Fruit fly (Drosophila melanogaster) whole organism, embryonic: ENCODE data around the gene Smvt.

Experiments
- Atf6 ChIP-seq: fragments of 200-800 bp; sonication (Bioruptor generic); IDR thresholded peaks from 2 replicates; pipeline ENCODE4 v1.3.6; 2022; ENCODE audit warnings: missing biosample characterization, missing genetic modification characterization
- BtbVII ChIP-seq: fragments of 200-800 bp; sonication (Bioruptor generic); optimal IDR thresholded peaks from 3 replicates; lab custom pipeline; 2017; ENCODE audit warnings: missing biosample characterization, mild to moderate bottlenecking, missing genetic modification characterization
- C15 ChIP-seq: fragments of 200-800 bp; sonication (Bioruptor generic); IDR thresholded peaks from 3 replicates; pipeline ENCODE4 v1.3.6; 2022; ENCODE audit warnings: missing biosample characterization, missing genetic modification characterization
- CG10654 ChIP-seq: fragments of 200-800 bp; sonication (Bioruptor generic); optimal IDR thresholded peaks from 2 replicates; lab custom pipeline; 2016; ENCODE audit warnings: missing biosample characterization, missing genetic modification characterization
- CG11504 ChIP-seq: fragments of 200-800 bp; sonication (Bioruptor generic); optimal IDR thresholded peaks from 3 replicates; lab custom pipeline; 2019; ENCODE audit warnings: missing biosample characterization, mild to moderate bottlenecking, missing genetic modification characterization, moderate library complexity
- CG12155 ChIP-seq: fragments of 200-800 bp; sonication (Bioruptor generic); optimal IDR thresholded peaks from 3 replicates; lab custom pipeline; 2016; ENCODE audit warnings: missing biosample characterization, missing genetic modification characterization
- CG14965 ChIP-seq: fragments of 200-800 bp; sonication (Bioruptor generic); optimal IDR thresholded peaks from 2 replicates; lab custom pipeline; 2016; ENCODE audit warnings: missing biosample characterization, missing genetic modification characterization, borderline replicate concordance
- CG15479 ChIP-seq: fragments of 200-800 bp; sonication (Bioruptor generic); optimal IDR thresholded peaks from 3 replicates; lab custom pipeline; 2019; ENCODE audit warnings: missing biosample characterization, mild to moderate bottlenecking, missing genetic modification characterization, moderate library complexity
- CG17186 ChIP-seq: fragments of 200-800 bp; sonication (Bioruptor generic); optimal IDR thresholded peaks from 3 replicates; lab custom pipeline; 2017; ENCODE audit warnings: missing biosample characterization, missing genetic modification reagents, missing genetic modification characterization
- CG17568 ChIP-seq: fragments of 200-800 bp; sonication (Bioruptor generic); optimal IDR thresholded peaks from 2 replicates; lab custom pipeline; 2018; ENCODE audit warnings: missing biosample characterization, mild to moderate bottlenecking, missing genetic modification characterization, moderate library complexity
- CG18011 ChIP-seq: fragments of 200-800 bp; sonication (Bioruptor generic); optimal IDR thresholded peaks from 2 replicates; lab custom pipeline; 2017; ENCODE audit warnings: missing biosample characterization, missing genetic modification characterization, mild to moderate bottlenecking, moderate library complexity, missing genotype
- CG18476 ChIP-seq: fragments of 200-800 bp; sonication (Bioruptor generic); optimal IDR thresholded peaks from 2 replicates; lab custom pipeline; 2016; ENCODE audit warnings: missing biosample characterization, mild to moderate bottlenecking, missing genetic modification characterization
- CG2120 ChIP-seq: fragments of 200-800 bp; sonication (Bioruptor generic); optimal IDR thresholded peaks from 3 replicates; lab custom pipeline; 2016; ENCODE audit warnings: missing biosample characterization, missing genetic modification characterization
- CG3838 ChIP-seq: fragments of 200-800 bp; sonication (Bioruptor generic); optimal IDR thresholded peaks from 3 replicates; lab custom pipeline; 2016; ENCODE audit warnings: missing biosample characterization, missing genetic modification characterization
- CG4404 ChIP-seq: fragments of 200-800 bp; sonication (Bioruptor generic); IDR thresholded peaks from 2 replicates; pipeline ENCODE4 v1.3.6; 2022; ENCODE audit warnings: missing biosample characterization, missing genetic modification characterization
- CG5180 ChIP-seq: fragments of 200-800 bp; sonication (Bioruptor generic); optimal IDR thresholded peaks from 3 replicates; lab custom pipeline; 2017; ENCODE audit warnings: missing biosample characterization, missing genetic modification characterization, mild to moderate bottlenecking, moderate library complexity, missing genetic modification reagents
- CG8924 ChIP-seq: fragments of 200-800 bp; optimal IDR thresholded peaks from 3 replicates; lab custom pipeline; 2019; ENCODE audit warnings: missing biosample characterization, mild to moderate bottlenecking, missing genetic modification characterization, moderate library complexity
- Camta ChIP-seq: fragments of 200-800 bp; sonication (Bioruptor generic); optimal IDR thresholded peaks from 2 replicates; lab custom pipeline; 2016; ENCODE audit warnings: missing biosample characterization, missing genetic modification characterization
- Dbx ChIP-seq: fragments of 200-800 bp; sonication (Bioruptor generic); IDR thresholded peaks from 3 replicates; pipeline ENCODE4 v1.3.6; 2022; ENCODE audit warnings: missing biosample characterization, missing genetic modification characterization
- Deaf1 ChIP-seq: fragments of 200-800 bp; optimal IDR thresholded peaks from 3 replicates; lab custom pipeline; 2019; ENCODE audit warnings: missing biosample characterization, mild to moderate bottlenecking, missing genetic modification characterization, moderate library complexity
- Dek ChIP-seq: fragments of 200-800 bp; sonication (Bioruptor generic); optimal IDR thresholded peaks from 3 replicates; lab custom pipeline; 2019; ENCODE audit warnings: missing biosample characterization, mild to moderate bottlenecking, missing genetic modification characterization, moderate library complexity
- Dref ChIP-seq: fragments of 200-800 bp; sonication (Bioruptor generic); IDR thresholded peaks from 2 replicates; pipeline ENCODE4 v1.3.6; 2022; ENCODE audit warnings: missing biosample characterization, missing genetic modification characterization
- Hey ChIP-seq: fragments of 200-800 bp; sonication (Bioruptor generic); optimal IDR thresholded peaks from 3 replicates; lab custom pipeline; 2018; ENCODE audit warnings: missing biosample characterization, mild to moderate bottlenecking, missing genetic modification characterization
- Lhr ChIP-seq: fragments of 200-800 bp; sonication (Bioruptor generic); optimal IDR thresholded peaks from 3 replicates; lab custom pipeline; 2017; ENCODE audit warnings: mild to moderate bottlenecking, missing biosample characterization, missing genetic modification reagents, missing genetic modification characterization
- Neu2 ChIP-seq: fragments of 200-800 bp; sonication (Bioruptor generic); optimal IDR thresholded peaks from 3 replicates; lab custom pipeline; 2016; ENCODE audit warnings: missing biosample characterization, missing genetic modification characterization, borderline replicate concordance
- Pdp1 ChIP-seq, 2 experiments: fragments of 200-800 bp; sonication (Bioruptor generic); optimal IDR thresholded peaks; 3 replicates each; lab custom pipeline; 2016; ENCODE audit warnings: missing biosample characterization in 2 of 2, missing genetic modification characterization in 2 of 2, mild to moderate bottlenecking in 1 of 2, moderate library complexity in 1 of 2
- Stat92E ChIP-seq, 3 experiments: fragments of >200 bp in 2 of 3; fragments of 200-800 bp in 1 of 3; sonication (Bioruptor generic) in 1 of 3; optimal IDR thresholded peaks; 2 replicates each; lab custom pipeline; 2017 to 2019; ENCODE audit warnings: missing biosample characterization in 3 of 3, missing genetic modification characterization in 3 of 3, mild to moderate bottlenecking in 1 of 3, moderate library complexity in 1 of 3
- amos ChIP-seq: fragments of 200-800 bp; sonication (Bioruptor generic); IDR thresholded peaks from 2 replicates; pipeline ENCODE4 v1.3.6; 2022; ENCODE audit warnings: missing biosample characterization, missing genetic modification characterization; ENCODE audit not compliant: partially characterized antibody
- bowl ChIP-seq: fragments of 200-800 bp; sonication (Bioruptor generic); IDR thresholded peaks from 2 replicates; pipeline ENCODE4 v1.3.6; 2022; ENCODE audit warnings: missing biosample characterization, missing genetic modification characterization
- chinmo ChIP-seq: fragments of 200-800 bp; sonication (Bioruptor generic); IDR thresholded peaks from 4 replicates; pipeline ENCODE4 v1.3.6; 2022; ENCODE audit warnings: missing biosample characterization, missing genetic modification characterization; ENCODE audit not compliant: partially characterized antibody
- cwo ChIP-seq: fragments of 200-800 bp; sonication (Bioruptor generic); optimal IDR thresholded peaks from 3 replicates; lab custom pipeline; 2017; ENCODE audit warnings: missing biosample characterization, missing genetic modification characterization, mild to moderate bottlenecking, moderate library complexity, missing genetic modification reagents
- dmrt11E ChIP-seq: fragments of 200-800 bp; sonication (Bioruptor generic); optimal IDR thresholded peaks from 3 replicates; lab custom pipeline; 2018; ENCODE audit warnings: missing biosample characterization, mild to moderate bottlenecking, missing genetic modification characterization, moderate library complexity
- fd3F ChIP-seq: fragments of 200-800 bp; sonication (Bioruptor generic); optimal IDR thresholded peaks from 2 replicates; lab custom pipeline; 2018; ENCODE audit warnings: missing biosample characterization, mild to moderate bottlenecking, missing genetic modification characterization, moderate library complexity
- gem ChIP-seq: fragments of 200-800 bp; sonication (Bioruptor generic); optimal IDR thresholded peaks from 2 replicates; lab custom pipeline; 2019; ENCODE audit warnings: missing biosample characterization, mild to moderate bottlenecking, missing genetic modification characterization, moderate library complexity
- her ChIP-seq: fragments of 200-800 bp; sonication (Bioruptor generic); optimal IDR thresholded peaks from 2 replicates; lab custom pipeline; 2016; ENCODE audit warnings: missing biosample characterization, missing genetic modification characterization
- kni ChIP-seq: fragments of 200-800 bp; sonication (Bioruptor generic); optimal IDR thresholded peaks from 3 replicates; lab custom pipeline; 2017; ENCODE audit warnings: mild to moderate bottlenecking, missing biosample characterization, missing genetic modification reagents, missing genetic modification characterization
- knrl ChIP-seq: fragments of 200-800 bp; sonication (Bioruptor generic); IDR thresholded peaks from 3 replicates; pipeline ENCODE4 v1.3.6; 2022; ENCODE audit warnings: missing biosample characterization, missing genetic modification characterization; ENCODE audit not compliant: partially characterized antibody
- mam ChIP-seq: fragments of 200-800 bp; sonication (Bioruptor generic); optimal IDR thresholded peaks from 3 replicates; lab custom pipeline; 2016; ENCODE audit warnings: missing biosample characterization, missing genetic modification characterization
- oc ChIP-seq: fragments of 200-800 bp; sonication (Bioruptor generic); optimal IDR thresholded peaks from 2 replicates; lab custom pipeline; 2018; ENCODE audit warnings: missing biosample characterization, mild to moderate bottlenecking, missing genetic modification characterization, moderate library complexity
- pan ChIP-seq, 4 experiments: fragments of >200 bp in 3 of 4; fragments of 200-800 bp in 1 of 4; sonication (Bioruptor generic) in 1 of 4; optimal IDR thresholded peaks in 3 of 4; IDR thresholded peaks in 1 of 4; 2 replicates each; pipeline versions ENCODE4 v1.3.6 to Lab custom; 2017 to 2022; ENCODE audit warnings: missing biosample characterization in 2 of 4, missing genetic modification characterization in 2 of 4, mixed read lengths in 1 of 4
- sc ChIP-seq, 3 experiments: fragments of >200 bp in 2 of 3; fragments of 200-800 bp in 1 of 3; sonication (Bioruptor generic) in 1 of 3; optimal IDR thresholded peaks; 2 replicates in 2 of 3; 3 replicates in 1 of 3; lab custom pipeline; 2017; ENCODE audit warnings: mild to moderate bottlenecking in 1 of 3, missing biosample characterization in 1 of 3, missing genetic modification characterization in 1 of 3, missing genetic modification reagents in 1 of 3
- seq ChIP-seq: fragments of 200-800 bp; sonication (Bioruptor generic); IDR thresholded peaks from 2 replicates; pipeline ENCODE4 v1.3.6; 2022; ENCODE audit warnings: missing biosample characterization, missing genetic modification characterization
- so ChIP-seq: fragments of 200-800 bp; sonication (Bioruptor generic); IDR thresholded peaks from 3 replicates; pipeline ENCODE4 v1.3.6; 2022; ENCODE audit warnings: missing biosample characterization, missing genetic modification characterization
- tap ChIP-seq: fragments of 200-800 bp; optimal IDR thresholded peaks from 3 replicates; lab custom pipeline; 2019; ENCODE audit warnings: missing biosample characterization, mild to moderate bottlenecking, missing genetic modification characterization, moderate library complexity
- ttk ChIP-seq: fragments of 200-800 bp; sonication (Bioruptor generic); IDR thresholded peaks from 2 replicates; pipeline ENCODE4 v2.1.2; 2022; ENCODE audit warnings: missing biosample characterization, missing genetic modification characterization
- vvl ChIP-seq: fragments of 200-800 bp; sonication (Bioruptor generic); IDR thresholded peaks from 2 replicates; pipeline ENCODE4 v1.3.6; 2022; ENCODE audit warnings: missing biosample characterization, missing genetic modification characterization
- zen2 ChIP-seq: fragments of 200-800 bp; sonication (Bioruptor generic); IDR thresholded peaks from 3 replicates; pipeline ENCODE4 v1.3.6; 2022; ENCODE audit warnings: missing biosample characterization, missing genetic modification characterization; ENCODE audit not compliant: partially characterized antibody
- zfh1 ChIP-seq: fragments of 200-800 bp; sonication (Bioruptor generic); IDR thresholded peaks from 3 replicates; pipeline ENCODE4 v1.3.6; 2022; ENCODE audit warnings: missing biosample characterization, missing genetic modification characterization

The Smvt gene

dm6 chr3R:31745629-31746081 lies 15.7 kb downstream of the Smvt start, which contains the start of gene awd (continued):
- no peak for TF ChIP-seq Neu2
- TF ChIP-seq BtbVII (GFP tag; lab: Kevin White, UChicago) = no peak
- no peak for TF ChIP-seq CG15479 (GFP tag; lab: Kevin White, UChicago)
- TF ChIP-seq Pdp1 (GFP tag; optimal IDR thresholded peaks at IDR 0.05; lab: Kevin White, UChicago) = peak in 1 of 2 experiments; percentile 4
- TF ChIP-seq CG4404 (GFP tag; lab: Robert Waterston, UW) = no peak
- no peak for TF ChIP-seq oc (tag; lab: Kevin White, UChicago)
- TF ChIP-seq cwo (GFP tag; lab: Kevin White, UChicago) = no peak
- no peak for TF ChIP-seq CG10654 (GFP tag; lab: Kevin White, UChicago)
- no peak for TF ChIP-seq tap (tag; lab: Kevin White, UChicago)
- no peak for TF ChIP-seq CG5180
- no peak for TF ChIP-seq CG11504 (tag; lab: Kevin White, UChicago)
- TF ChIP-seq dmrt11E (tag; lab: Kevin White, UChicago) = no peak
- TF ChIP-seq vvl (GFP tag; lab: Robert Waterston, UW) = peak; percentile 16; the same call in 1 of the 2 replicates
- no peak for TF ChIP-seq gem (tag; lab: Kevin White, UChicago)
- TF ChIP-seq mam (GFP tag; lab: Kevin White, UChicago) = no peak
- TF ChIP-seq sc (optimal IDR thresholded peaks at IDR 0.05; lab: Kevin White, UChicago) = no peak
- TF ChIP-seq sc (GFP tag; optimal IDR thresholded peaks at IDR 0.05; lab: Kevin White, UChicago) = no peak
- TF ChIP-seq CG18476 = no peak
- no peak for TF ChIP-seq zen2 (GFP tag; lab: Robert Waterston, UW)
- no peak for TF ChIP-seq zfh1
- no peak for TF ChIP-seq CG2120 (GFP tag; lab: Kevin White, UChicago)
- no peak for TF ChIP-seq Atf6 (GFP tag; lab: Robert Waterston, UW)
- 0 out of 3 replicates have a peak, but pooled peaks have one; percentile 18 for TF ChIP-seq knrl (GFP tag; lab: Robert Waterston, UW)
- no peak for TF ChIP-seq C15 (GFP tag; lab: Robert Waterston, UW)
- TF ChIP-seq chinmo = 0 out of 4 replicates have a peak, but pooled peaks have one; percentile 44
- no peak for TF ChIP-seq Dek (tag; lab: Kevin White, UChicago)
- no peak for TF ChIP-seq pan (optimal IDR thresholded peaks at IDR 0.05; lab: Kevin White, UChicago)
- TF ChIP-seq pan (GFP tag; optimal IDR thresholded peaks at IDR 0.05 in 1 of 2, IDR thresholded peaks at IDR 0.05 in 1 of 2) = no peak
- TF ChIP-seq Hey (tag; lab: Kevin White, UChicago) = no peak
- TF ChIP-seq Deaf1 (tag; lab: Kevin White, UChicago) = peak; percentile 15
- TF ChIP-seq her (GFP tag; lab: Kevin White, UChicago) = peak; percentile 77
- TF ChIP-seq seq (GFP tag; lab: Robert Waterston, UW) = no peak
- TF ChIP-seq fd3F (GFP tag; lab: Kevin White, UChicago) = no peak
- TF ChIP-seq Dbx = no peak; the same call in 2 of the 3 replicates
- TF ChIP-seq Stat92E (GFP tag; optimal IDR thresholded peaks at IDR 0.05; lab: Kevin White, UChicago) = peak in 1 of 3 experiments; percentile 5
- TF ChIP-seq CG12155 (GFP tag; lab: Kevin White, UChicago) = no peak
- TF ChIP-seq amos = peak; percentile 25; the same call in 1 of the 2 replicates
- TF ChIP-seq Lhr (GFP tag; lab: Kevin White, UChicago) = no peak
- TF ChIP-seq CG17186 = peak; percentile 60
- TF ChIP-seq so (GFP tag; lab: Robert Waterston, UW) = no peak
- TF ChIP-seq ttk (GFP tag; lab: Robert Waterston, UW) = no peak
- no peak for TF ChIP-seq CG3838 (GFP tag; lab: Kevin White, UChicago)
- peak; percentile 48 for TF ChIP-seq Dref (GFP tag; lab: Robert Waterston, UW)
- TF ChIP-seq CG14965 (GFP tag; lab: Kevin White, UChicago) = no peak
- TF ChIP-seq CG8924 (tag; lab: Kevin White, UChicago) = peak; percentile 49
- TF ChIP-seq CG17568 (GFP tag; lab: Kevin White, UChicago) = no peak
- TF ChIP-seq CG18011 (GFP tag; lab: Kevin White, UChicago) = no peak
- no peak for TF ChIP-seq Camta (GFP tag; lab: Kevin White, UChicago)
- TF ChIP-seq bowl (GFP tag; lab: Robert Waterston, UW) = no peak
- no peak for TF ChIP-seq kni (GFP tag; lab: Kevin White, UChicago)
